Worm (Caenorhabditis elegans) whole organism, L1 larva: ENCODE data around the gene F56D2.2.

Experiments used
- C04F5.9 ChIP-seq: sonication (generic microtip); optimal IDR thresholded peaks from 2 replicates; lab custom pipeline; 2016; ENCODE audit warnings: missing genetic modification characterization, missing compliant biosample characterization
- C16A3.4 ChIP-seq: fragments of 150-350 bp; optimal IDR thresholded peaks from 2 replicates; lab custom pipeline; 2014; ENCODE audit warnings: missing biosample characterization, missing genetic modification characterization
- C34B4.2 ChIP-seq: sonication (generic microtip); optimal IDR thresholded peaks from 2 replicates; lab custom pipeline; 2017; ENCODE audit warnings: mild to moderate bottlenecking, missing genetic modification characterization, missing compliant biosample characterization
- F16B12.6 ChIP-seq: fragments of 150-350 bp; optimal IDR thresholded peaks from 2 replicates; lab custom pipeline; 2014; ENCODE audit warnings: missing biosample characterization, missing genetic modification characterization
- Y116A8C.19 ChIP-seq: sonication (generic microtip); optimal IDR thresholded peaks from 2 replicates; lab custom pipeline; 2016; ENCODE audit warnings: missing compliant biosample characterization, missing genetic modification characterization, borderline replicate concordance
- alr-1 ChIP-seq: fragments of 200-800 bp; sonication (Bioruptor generic); optimal IDR thresholded peaks from 2 replicates; lab custom pipeline; 2018; ENCODE audit warnings: borderline replicate concordance, mild to moderate bottlenecking, missing genetic modification characterization, missing compliant biosample characterization
- aly-2 ChIP-seq: fragments of 150-350 bp; optimal IDR thresholded peaks from 2 replicates; lab custom pipeline; 2014; ENCODE audit warnings: missing biosample characterization, missing genetic modification characterization
- ama-1 ChIP-seq: fragments of 150-350 bp; optimal IDR thresholded peaks from 2 replicates; lab custom pipeline; 2014
- blmp-1 ChIP-seq: fragments of 150-350 bp; optimal IDR thresholded peaks from 2 replicates; lab custom pipeline; 2014; ENCODE audit warnings: missing biosample characterization, missing genetic modification characterization
- ceh-8 ChIP-seq: fragments of 200-800 bp; sonication (Bioruptor generic); optimal IDR thresholded peaks from 2 replicates; lab custom pipeline; 2018; ENCODE audit warnings: mild to moderate bottlenecking, missing genetic modification characterization, moderate library complexity, missing compliant biosample characterization
- ceh-88 ChIP-seq: fragments of 200-800 bp; sonication (Bioruptor generic); IDR thresholded peaks from 2 replicates; pipeline ENCODE4 v1.3.6; 2022; ENCODE audit warnings: missing genetic modification characterization, missing compliant biosample characterization
- ceh-90 ChIP-seq: sonication (generic microtip); optimal IDR thresholded peaks from 2 replicates; lab custom pipeline; 2016; ENCODE audit warnings: missing genetic modification characterization, missing compliant biosample characterization
- ces-1 ChIP-seq: fragments of 150-350 bp; optimal IDR thresholded peaks from 2 replicates; lab custom pipeline; 2014; ENCODE audit warnings: missing biosample characterization, missing genetic modification reagents, missing genetic modification characterization
- dsc-1 ChIP-seq: sonication (generic microtip); optimal IDR thresholded peaks from 2 replicates; lab custom pipeline; 2016; ENCODE audit warnings: mild to moderate bottlenecking, missing genetic modification characterization, missing compliant biosample characterization
- efl-1 ChIP-seq, 4 experiments: fragments of 150-350 bp; optimal IDR thresholded peaks in 3 of 4; peaks in 1 of 4; 1 replicate in 1 of 4; 2 replicates in 3 of 4; lab custom pipeline; 2014; ENCODE audit warnings: missing biosample characterization in 2 of 4, missing genetic modification characterization in 2 of 4, missing genetic modification reagents in 2 of 4
- egl-13 ChIP-seq: sonication (generic microtip); optimal IDR thresholded peaks from 2 replicates; lab custom pipeline; 2016; ENCODE audit warnings: missing genotype, missing genetic modification reagents, missing genetic modification characterization, missing compliant biosample characterization
- egl-27 ChIP-seq, 2 experiments: fragments of 150-350 bp in 1 of 2; sonication (generic microtip); optimal IDR thresholded peaks; 3 replicates each; lab custom pipeline; 2017 to 2018; ENCODE audit warnings: missing biosample characterization in 2 of 2, missing genetic modification characterization in 2 of 2, missing genetic modification reagents in 2 of 2
- elt-3 ChIP-seq, 6 experiments: fragments of 150-350 bp in 1 of 6; sonication (generic microtip); optimal IDR thresholded peaks; 2 replicates each; lab custom pipeline; 2017 to 2018; ENCODE audit warnings: missing biosample characterization in 6 of 6, missing genetic modification characterization in 6 of 6, inconsistent platforms in 1 of 6
- ets-5 ChIP-seq: fragments of 200-800 bp; sonication (Bioruptor generic); IDR thresholded peaks from 2 replicates; pipeline ENCODE4 v1.3.6; 2022; ENCODE audit warnings: missing genetic modification characterization, missing compliant biosample characterization
- fkh-8 ChIP-seq: sonication (generic microtip); optimal IDR thresholded peaks from 2 replicates; lab custom pipeline; 2016; ENCODE audit warnings: mild to moderate bottlenecking, missing genetic modification characterization, missing compliant biosample characterization
- hlh-17 ChIP-seq: fragments of 200-800 bp; sonication (Bioruptor generic); optimal IDR thresholded peaks from 2 replicates; lab custom pipeline; 2018; ENCODE audit warnings: missing genetic modification characterization, mild to moderate bottlenecking, missing compliant biosample characterization, moderate library complexity, borderline replicate concordance
- hlh-4 ChIP-seq: sonication (generic microtip); optimal IDR thresholded peaks from 2 replicates; lab custom pipeline; 2016; ENCODE audit warnings: mild to moderate bottlenecking, missing genetic modification characterization, missing compliant biosample characterization
- irx-1 ChIP-seq: sonication (generic microtip); optimal IDR thresholded peaks from 2 replicates; lab custom pipeline; 2016; ENCODE audit warnings: missing genetic modification characterization, missing compliant biosample characterization
- isw-1 ChIP-seq: fragments of 200-800 bp; sonication (Bioruptor generic); IDR thresholded peaks from 2 replicates; pipeline ENCODE4 v1.3.6; 2022; ENCODE audit warnings: missing genetic modification characterization, missing compliant biosample characterization
- jun-1 ChIP-seq: fragments of 150-350 bp; optimal IDR thresholded peaks from 2 replicates; lab custom pipeline; 2014; ENCODE audit warnings: missing biosample characterization, missing genetic modification reagents, missing genetic modification characterization
- lin-13 ChIP-seq: fragments of 150-350 bp; optimal IDR thresholded peaks from 2 replicates; lab custom pipeline; 2014; ENCODE audit warnings: missing biosample characterization, missing genetic modification reagents, missing genetic modification characterization
- lin-15B ChIP-seq: fragments of 150-350 bp; sonication (generic microtip); optimal IDR thresholded peaks from 3 replicates; lab custom pipeline; 2014; ENCODE audit warnings: missing biosample characterization, missing genetic modification characterization
- lin-35 ChIP-seq, 2 experiments: fragments of 150-350 bp; optimal IDR thresholded peaks; 2 replicates each; lab custom pipeline; 2014; ENCODE audit warnings: missing biosample characterization in 2 of 2, missing genetic modification characterization in 2 of 2, missing genetic modification reagents in 2 of 2
- lir-3 ChIP-seq: sonication (generic microtip); optimal IDR thresholded peaks from 2 replicates; lab custom pipeline; 2016; ENCODE audit warnings: mild to moderate bottlenecking, missing genetic modification characterization, moderate library complexity, missing compliant biosample characterization; ENCODE audit not compliant: poor library complexity
- lsy-2 ChIP-seq, 2 experiments: fragments of 150-350 bp; optimal IDR thresholded peaks; 2 replicates each; lab custom pipeline; 2014; ENCODE audit warnings: missing biosample characterization in 2 of 2, missing genetic modification characterization in 2 of 2
- mdl-1 ChIP-seq, 2 experiments: fragments of 150-350 bp; optimal IDR thresholded peaks; 2 replicates each; lab custom pipeline; 2014 to 2017; ENCODE audit warnings: missing biosample characterization in 2 of 2, missing genetic modification characterization in 2 of 2, inconsistent platforms in 1 of 2
- mef-2 ChIP-seq: fragments of 150-350 bp; optimal IDR thresholded peaks from 2 replicates; lab custom pipeline; 2014; ENCODE audit warnings: missing biosample characterization, missing genetic modification characterization
- mep-1 ChIP-seq: fragments of 150-350 bp; optimal IDR thresholded peaks from 2 replicates; lab custom pipeline; 2014; ENCODE audit warnings: missing biosample characterization, missing genetic modification characterization
- nhr-11 ChIP-seq: fragments of 150-350 bp; optimal IDR thresholded peaks from 2 replicates; lab custom pipeline; 2014; ENCODE audit warnings: missing biosample characterization, missing genetic modification characterization
- nhr-19 ChIP-seq: fragments of 200-800 bp; sonication (Bioruptor generic); conservative IDR thresholded peaks from 2 replicates; pipeline ENCODE4 v1.3.6; 2022; ENCODE audit warnings: missing genetic modification characterization, missing compliant biosample characterization
- nhr-237 ChIP-seq: fragments of 150-350 bp; optimal IDR thresholded peaks from 2 replicates; lab custom pipeline; 2014; ENCODE audit warnings: missing biosample characterization, missing genetic modification characterization
- nhr-28 ChIP-seq: fragments of 150-350 bp; optimal IDR thresholded peaks from 2 replicates; lab custom pipeline; 2014; ENCODE audit warnings: missing biosample characterization, missing genetic modification characterization
- nhr-77 ChIP-seq: fragments of 150-350 bp; optimal IDR thresholded peaks from 2 replicates; lab custom pipeline; 2014; ENCODE audit warnings: missing biosample characterization, missing genetic modification characterization
- pax-3 ChIP-seq: fragments of 200-800 bp; sonication (Bioruptor generic); optimal IDR thresholded peaks from 2 replicates; lab custom pipeline; 2018; ENCODE audit warnings: mild to moderate bottlenecking, missing genetic modification characterization, moderate library complexity, missing compliant biosample characterization
- snu-23 ChIP-seq: sonication (generic microtip); optimal IDR thresholded peaks from 2 replicates; lab custom pipeline; 2016; ENCODE audit warnings: missing genetic modification characterization, missing compliant biosample characterization
- sptf-1 ChIP-seq: fragments of 150-350 bp; optimal IDR thresholded peaks from 2 replicates; lab custom pipeline; 2014; ENCODE audit warnings: missing biosample characterization, missing genetic modification characterization
- sup-37 ChIP-seq: fragments of 200-800 bp; sonication (Bioruptor generic); optimal IDR thresholded peaks from 2 replicates; lab custom pipeline; 2018; ENCODE audit warnings: mild to moderate bottlenecking, missing genetic modification characterization, missing compliant biosample characterization
- tbx-2 ChIP-seq: sonication (generic microtip); optimal IDR thresholded peaks from 2 replicates; lab custom pipeline; 2016; ENCODE audit warnings: missing genetic modification characterization, missing compliant biosample characterization
- tlp-1 ChIP-seq: fragments of 150-350 bp; optimal IDR thresholded peaks from 2 replicates; lab custom pipeline; 2014; ENCODE audit warnings: missing biosample characterization, missing genetic modification characterization
- unc-130 ChIP-seq: fragments of 150-350 bp; optimal IDR thresholded peaks from 2 replicates; lab custom pipeline; 2017; ENCODE audit warnings: missing biosample characterization, missing genetic modification characterization, inconsistent platforms
- unc-30 ChIP-seq: sonication (generic microtip); optimal IDR thresholded peaks from 2 replicates; lab custom pipeline; 2017; ENCODE audit warnings: missing biosample characterization, missing genetic modification characterization
- unc-86 ChIP-seq: sonication (generic microtip); optimal IDR thresholded peaks from 2 replicates; lab custom pipeline; 2016; ENCODE audit warnings: missing genetic modification characterization, missing compliant biosample characterization
- vab-15 ChIP-seq: sonication (generic microtip); optimal IDR thresholded peaks from 2 replicates; lab custom pipeline; 2017; ENCODE audit warnings: missing genotype, mild to moderate bottlenecking, missing genetic modification characterization, missing compliant biosample characterization
- ztf-11 ChIP-seq, 2 experiments: sonication (generic microtip); optimal IDR thresholded peaks; 2 replicates each; lab custom pipeline; 2016 to 2017; ENCODE audit warnings: missing genetic modification characterization in 2 of 2, missing biosample characterization in 1 of 2, missing compliant biosample characterization in 1 of 2

The F56D2.2 gene

ce11 chrIII:5546309-5546708 lies 40.8 kb upstream of the F56D2.2 start (continued):
- no peak for TF ChIP-seq C34B4.2
- peak; percentile 25 for TF ChIP-seq snu-23 (GFP tag; lab: Kevin White, UChicago)
- TF ChIP-seq unc-30 (tag; lab: Kevin White, UChicago), result no peak
- no peak for TF ChIP-seq tlp-1
- TF ChIP-seq vab-15 (tag; lab: Kevin White, UChicago), result no peak
- TF ChIP-seq nhr-19 (GFP tag; lab: Robert Waterston, UW), result no peak
- no peak for TF ChIP-seq nhr-28 (tag; lab: Kevin White, UChicago)
- TF ChIP-seq elt-3 (tag; optimal IDR thresholded peaks at IDR 0.05; lab: Kevin White, UChicago), result peak in 1 of 6 experiments; percentile 55
- no peak for TF ChIP-seq ets-5
- TF ChIP-seq egl-27 (tag; optimal IDR thresholded peaks at IDR 0.05; lab: Kevin White, UChicago), result no peak
- TF ChIP-seq lin-35 (GFP tag; optimal IDR thresholded peaks at IDR 0.05; lab: Kevin White, UChicago), result no peak
- TF ChIP-seq sptf-1 (tag; lab: Kevin White, UChicago), result no peak
- TF ChIP-seq F16B12.6 (tag; lab: Kevin White, UChicago), result no peak
- TF ChIP-seq pax-3 (tag; lab: Kevin White, UChicago), result no peak
- no peak for TF ChIP-seq C16A3.4 (tag; lab: Kevin White, UChicago)
- no peak for TF ChIP-seq lir-3
- no peak for TF ChIP-seq ama-1 (lab: Kevin White, UChicago)
- no peak for TF ChIP-seq hlh-17 (GFP tag; lab: Kevin White, UChicago)
- no peak for TF ChIP-seq aly-2 (tag; lab: Kevin White, UChicago)
- no peak for TF ChIP-seq unc-86 (tag; lab: Kevin White, UChicago)
- TF ChIP-seq hlh-4 (tag; lab: Kevin White, UChicago), result no peak
- no peak for TF ChIP-seq egl-13 (tag; lab: Kevin White, UChicago)
- no peak for TF ChIP-seq nhr-11
- no peak for TF ChIP-seq ces-1
- no peak for TF ChIP-seq Y116A8C.19 (tag; lab: Kevin White, UChicago)
- peak; percentile 23 for TF ChIP-seq blmp-1 (tag; lab: Kevin White, UChicago)
- peak in 1 of 2 experiments; percentile 13 for TF ChIP-seq lsy-2 (tag; optimal IDR thresholded peaks at IDR 0.05; lab: Kevin White, UChicago)
- no peak for TF ChIP-seq ztf-11 (tag; optimal IDR thresholded peaks at IDR 0.05; lab: Kevin White, UChicago)
- no peak for TF ChIP-seq mef-2
- TF ChIP-seq tbx-2 (tag; lab: Kevin White, UChicago), result no peak
- TF ChIP-seq jun-1 (tag; lab: Kevin White, UChicago), result no peak
- TF ChIP-seq dsc-1 (tag; lab: Kevin White, UChicago), result no peak
- no peak for TF ChIP-seq lin-13 (GFP tag; lab: Kevin White, UChicago)
- TF ChIP-seq fkh-8 (tag; lab: Kevin White, UChicago), result no peak
- no peak for TF ChIP-seq lin-15B
- no peak for TF ChIP-seq ceh-8 (GFP tag; lab: Kevin White, UChicago)
- TF ChIP-seq unc-130 (tag; lab: Kevin White, UChicago), result no peak
- no peak for TF ChIP-seq irx-1 (tag; lab: Kevin White, UChicago)
- no peak for TF ChIP-seq efl-1 (optimal IDR thresholded peaks at IDR 0.05; lab: Kevin White, UChicago)
- TF ChIP-seq efl-1 (GFP tag; optimal IDR thresholded peaks at IDR 0.05 in 1 of 2; lab: Kevin White, UChicago), result peak in 1 of 2 experiments; percentile 1
- TF ChIP-seq C04F5.9 (tag; lab: Kevin White, UChicago), result no peak
- TF ChIP-seq sup-37, result no peak
- no peak for TF ChIP-seq ceh-90 (tag; lab: Kevin White, UChicago)
- no peak for TF ChIP-seq nhr-77 (tag; lab: Kevin White, UChicago)
- no peak for TF ChIP-seq mdl-1 (tag; optimal IDR thresholded peaks at IDR 0.05; lab: Kevin White, UChicago)
- no peak for TF ChIP-seq mep-1 (tag; lab: Kevin White, UChicago)
- TF ChIP-seq nhr-237 (tag; lab: Kevin White, UChicago), result no peak
- TF ChIP-seq ceh-88, result no peak
- no peak for TF ChIP-seq alr-1 (tag; lab: Kevin White, UChicago)
- no peak for TF ChIP-seq isw-1 (GFP tag; lab: Robert Waterston, UW)
